Fruit fly (Drosophila melanogaster) whole organism, embryonic: Measurements from ENCODE around the gene TwdlX.

Source experiments
- Atf6 ChIP-seq: fragments of 200-800 bp; sonication (Bioruptor generic); IDR thresholded peaks from 2 replicates; pipeline ENCODE4 v1.3.6; 2022; ENCODE audit warnings: missing biosample characterization, missing genetic modification characterization
- Bdp1 ChIP-seq: fragments of 200-800 bp; sonication (Bioruptor generic); optimal IDR thresholded peaks from 3 replicates; lab custom pipeline; 2016; ENCODE audit warnings: missing biosample characterization, missing genetic modification characterization
- CG10321 ChIP-seq: fragments of 200-800 bp; sonication (Bioruptor generic); IDR thresholded peaks from 2 replicates; pipeline ENCODE4 v1.3.6; 2022; ENCODE audit warnings: missing biosample characterization, missing genetic modification characterization
- CG10431 ChIP-seq: fragments of 200-800 bp; sonication (Bioruptor generic); optimal IDR thresholded peaks from 3 replicates; lab custom pipeline; 2018; ENCODE audit warnings: missing biosample characterization, mild to moderate bottlenecking, missing genetic modification characterization
- CG12299 ChIP-seq: fragments of 200-800 bp; sonication (Bioruptor generic); optimal IDR thresholded peaks from 2 replicates; lab custom pipeline; 2018; ENCODE audit warnings: missing biosample characterization, mild to moderate bottlenecking, missing genetic modification characterization
- CG12391 ChIP-seq: fragments of 200-800 bp; sonication (Bioruptor generic); optimal IDR thresholded peaks from 3 replicates; lab custom pipeline; 2018; ENCODE audit warnings: missing biosample characterization, mild to moderate bottlenecking, missing genetic modification characterization, moderate library complexity
- CG13296 ChIP-seq: fragments of 200-800 bp; sonication (Bioruptor generic); optimal IDR thresholded peaks from 3 replicates; lab custom pipeline; 2018; ENCODE audit warnings: missing biosample characterization, mild to moderate bottlenecking, missing genetic modification characterization
- CG1647 ChIP-seq: fragments of 200-800 bp; sonication (Bioruptor generic); optimal IDR thresholded peaks from 3 replicates; lab custom pipeline; 2016; ENCODE audit warnings: missing biosample characterization, missing genetic modification characterization
- CG2129 ChIP-seq: fragments of 200-800 bp; sonication (Bioruptor generic); IDR thresholded peaks from 2 replicates; pipeline ENCODE4 v1.3.6; 2022; ENCODE audit warnings: missing biosample characterization, missing genetic modification characterization; ENCODE audit not compliant: partially characterized antibody
- CG2202 ChIP-seq: fragments of 200-800 bp; sonication (Bioruptor generic); optimal IDR thresholded peaks from 2 replicates; lab custom pipeline; 2018; ENCODE audit warnings: missing biosample characterization, mild to moderate bottlenecking, missing genetic modification characterization
- CG2712 ChIP-seq: fragments of 200-800 bp; optimal IDR thresholded peaks from 3 replicates; lab custom pipeline; 2019; ENCODE audit warnings: missing biosample characterization, mild to moderate bottlenecking, missing genetic modification characterization, moderate library complexity
- CG2875 ChIP-seq: fragments of 200-800 bp; sonication (Bioruptor generic); optimal IDR thresholded peaks from 2 replicates; lab custom pipeline; 2017; ENCODE audit warnings: missing biosample characterization, mild to moderate bottlenecking, missing genetic modification characterization, missing genetic modification reagents
- CG3163 ChIP-seq: fragments of 200-800 bp; sonication (Bioruptor generic); optimal IDR thresholded peaks from 3 replicates; lab custom pipeline; 2016; ENCODE audit warnings: missing biosample characterization, missing genetic modification characterization
- CG6689 ChIP-seq: fragments of 200-800 bp; sonication (Bioruptor generic); IDR thresholded peaks from 2 replicates; pipeline ENCODE4 v1.3.6; 2022; ENCODE audit warnings: missing biosample characterization, missing genetic modification characterization
- D19B ChIP-seq: fragments of 200-800 bp; sonication (Bioruptor generic); optimal IDR thresholded peaks from 2 replicates; lab custom pipeline; 2017; ENCODE audit warnings: missing biosample characterization, mild to moderate bottlenecking, missing genetic modification characterization
- Dip3 ChIP-seq: fragments of 200-800 bp; sonication (Bioruptor generic); optimal IDR thresholded peaks from 3 replicates; lab custom pipeline; 2016; ENCODE audit warnings: missing biosample characterization, missing genetic modification characterization
- GATAe ChIP-seq: fragments of 200-800 bp; sonication (Bioruptor generic); conservative IDR thresholded peaks from 2 replicates; pipeline ENCODE4 v1.3.6; 2022; ENCODE audit warnings: missing biosample characterization, missing genetic modification characterization
- Gsc ChIP-seq: fragments of 200-800 bp; sonication (Bioruptor generic); IDR thresholded peaks from 2 replicates; pipeline ENCODE4 v1.3.6; 2022; ENCODE audit warnings: missing biosample characterization, missing genetic modification characterization
- Gug ChIP-seq: fragments of 200-800 bp; sonication (Bioruptor generic); IDR thresholded peaks from 4 replicates; pipeline ENCODE4 v1.3.6; 2022; ENCODE audit warnings: missing biosample characterization, missing genetic modification characterization
- HmgD ChIP-seq: fragments of 200-800 bp; sonication (Bioruptor generic); optimal IDR thresholded peaks from 3 replicates; lab custom pipeline; 2016; ENCODE audit warnings: missing biosample characterization, missing genetic modification characterization
- Lhr ChIP-seq: fragments of 200-800 bp; sonication (Bioruptor generic); optimal IDR thresholded peaks from 3 replicates; lab custom pipeline; 2017; ENCODE audit warnings: mild to moderate bottlenecking, missing biosample characterization, missing genetic modification reagents, missing genetic modification characterization
- Max ChIP-seq: fragments of 200-800 bp; sonication (Bioruptor generic); optimal IDR thresholded peaks from 2 replicates; lab custom pipeline; 2016; ENCODE audit warnings: missing biosample characterization, mild to moderate bottlenecking, missing genetic modification characterization
- NfI ChIP-seq: fragments of 200-800 bp; sonication (Bioruptor generic); optimal IDR thresholded peaks from 3 replicates; lab custom pipeline; 2018; ENCODE audit warnings: missing biosample characterization, mild to moderate bottlenecking, missing genetic modification characterization, moderate library complexity
- Optix ChIP-seq: fragments of 200-800 bp; sonication (Bioruptor generic); IDR thresholded peaks from 3 replicates; pipeline ENCODE4 v1.3.6; 2022; ENCODE audit warnings: missing biosample characterization, missing genetic modification characterization
- Rx ChIP-seq: fragments of 200-800 bp; sonication (Bioruptor generic); IDR thresholded peaks from 2 replicates; pipeline ENCODE4 v1.3.6; 2022; ENCODE audit warnings: missing biosample characterization, missing genetic modification characterization
- Ssrp ChIP-seq: fragments of 200-800 bp; sonication (Bioruptor generic); optimal IDR thresholded peaks from 2 replicates; lab custom pipeline; 2018; ENCODE audit warnings: missing biosample characterization, mild to moderate bottlenecking, missing genetic modification characterization, moderate library complexity
- YL-1 ChIP-seq: fragments of 200-800 bp; sonication (Bioruptor generic); optimal IDR thresholded peaks from 3 replicates; lab custom pipeline; 2017; ENCODE audit warnings: missing biosample characterization, mild to moderate bottlenecking, missing genetic modification characterization
- bsh ChIP-seq, 2 experiments: fragments of 200-800 bp; sonication (Bioruptor generic); optimal IDR thresholded peaks; 2 replicates each; lab custom pipeline; 2017 to 2018; ENCODE audit warnings: mild to moderate bottlenecking in 2 of 2, missing biosample characterization in 2 of 2, missing genetic modification characterization in 2 of 2, moderate library complexity in 1 of 2
- caup ChIP-seq: fragments of 200-800 bp; sonication (Bioruptor generic); optimal IDR thresholded peaks from 3 replicates; lab custom pipeline; 2017; ENCODE audit warnings: missing biosample characterization, mild to moderate bottlenecking, missing genetic modification characterization, moderate library complexity; ENCODE audit not compliant: severe bottlenecking
- chif ChIP-seq, 2 experiments: fragments of 200-800 bp; sonication (Bioruptor generic); optimal IDR thresholded peaks; 3 replicates each; lab custom pipeline; 2016; ENCODE audit warnings: missing biosample characterization in 2 of 2, missing genetic modification characterization in 2 of 2
- danr ChIP-seq: fragments of 200-800 bp; sonication (Bioruptor generic); IDR thresholded peaks from 2 replicates; pipeline ENCODE4 v1.3.6; 2022; ENCODE audit warnings: missing biosample characterization, missing genetic modification characterization
- dm ChIP-seq: fragments of 200-800 bp; sonication (Bioruptor generic); optimal IDR thresholded peaks from 3 replicates; lab custom pipeline; 2016; ENCODE audit warnings: missing biosample characterization, missing genetic modification characterization
- dysf ChIP-seq: fragments of 200-800 bp; sonication (Bioruptor generic); IDR thresholded peaks from 3 replicates; pipeline ENCODE4 v1.3.6; 2022; ENCODE audit warnings: missing biosample characterization, missing genetic modification characterization
- fd102C ChIP-seq: fragments of 200-800 bp; sonication (Bioruptor generic); optimal IDR thresholded peaks from 2 replicates; lab custom pipeline; 2018; ENCODE audit warnings: missing biosample characterization, mild to moderate bottlenecking, missing genetic modification characterization, moderate library complexity
- fd64A ChIP-seq: fragments of 200-800 bp; sonication (Bioruptor generic); optimal IDR thresholded peaks from 3 replicates; lab custom pipeline; 2018; ENCODE audit warnings: missing biosample characterization, mild to moderate bottlenecking, missing genetic modification characterization
- fru ChIP-seq: fragments of >200 bp; optimal IDR thresholded peaks from 2 replicates; lab custom pipeline; 2017
- gsb-n ChIP-seq: fragments of 200-800 bp; sonication (Bioruptor generic); optimal IDR thresholded peaks from 3 replicates; lab custom pipeline; 2018; ENCODE audit warnings: missing biosample characterization, mild to moderate bottlenecking, missing genetic modification characterization
- hth ChIP-seq: fragments of >200 bp; optimal IDR thresholded peaks from 2 replicates; lab custom pipeline; 2017; ENCODE audit warnings: inconsistent platforms
- luna ChIP-seq: fragments of 200-800 bp; sonication (Bioruptor generic); optimal IDR thresholded peaks from 2 replicates; lab custom pipeline; 2016; ENCODE audit warnings: missing biosample characterization, missing genetic modification characterization
- odd ChIP-seq: fragments of 200-800 bp; sonication (Bioruptor generic); optimal IDR thresholded peaks from 2 replicates; lab custom pipeline; 2017; ENCODE audit warnings: missing biosample characterization, mild to moderate bottlenecking, missing genetic modification characterization
- pum ChIP-seq: fragments of 200-800 bp; sonication (Bioruptor generic); optimal IDR thresholded peaks from 2 replicates; lab custom pipeline; 2016; ENCODE audit warnings: missing biosample characterization, missing genetic modification characterization
- ro ChIP-seq: fragments of 200-800 bp; sonication (Bioruptor generic); IDR thresholded peaks from 2 replicates; pipeline ENCODE4 v1.3.6; 2022; ENCODE audit warnings: missing biosample characterization, missing genetic modification characterization
- run ChIP-seq: fragments of 200-800 bp; sonication (Bioruptor generic); optimal IDR thresholded peaks from 3 replicates; lab custom pipeline; 2018; ENCODE audit warnings: missing biosample characterization, mild to moderate bottlenecking, missing genetic modification characterization
- salm ChIP-seq: fragments of 200-800 bp; sonication (Bioruptor generic); optimal IDR thresholded peaks from 2 replicates; lab custom pipeline; 2018; ENCODE audit warnings: missing biosample characterization, mild to moderate bottlenecking, missing genetic modification characterization
- sr ChIP-seq: fragments of 200-800 bp; sonication (Bioruptor generic); IDR thresholded peaks from 3 replicates; pipeline ENCODE4 v1.3.6; 2022; ENCODE audit warnings: missing biosample characterization, missing genetic modification characterization
- tx ChIP-seq: fragments of 200-800 bp; sonication (Bioruptor generic); optimal IDR thresholded peaks from 2 replicates; lab custom pipeline; 2016; ENCODE audit warnings: missing biosample characterization, missing genetic modification characterization
- unc-4 ChIP-seq: fragments of 200-800 bp; sonication (Bioruptor generic); IDR thresholded peaks from 2 replicates; pipeline ENCODE4 v1.3.6; 2022; ENCODE audit warnings: missing biosample characterization, missing genetic modification characterization; ENCODE audit not compliant: partially characterized antibody
- vfl ChIP-seq: fragments of 200-800 bp; sonication (Bioruptor generic); optimal IDR thresholded peaks from 2 replicates; lab custom pipeline; 2016; ENCODE audit warnings: missing biosample characterization, missing genetic modification characterization
- vnd ChIP-seq: fragments of 200-800 bp; sonication (Bioruptor generic); IDR thresholded peaks from 3 replicates; pipeline ENCODE4 v1.3.6; 2022; ENCODE audit warnings: missing biosample characterization, missing genetic modification characterization; ENCODE audit not compliant: partially characterized antibody

Gene TwdlX

DNA sequence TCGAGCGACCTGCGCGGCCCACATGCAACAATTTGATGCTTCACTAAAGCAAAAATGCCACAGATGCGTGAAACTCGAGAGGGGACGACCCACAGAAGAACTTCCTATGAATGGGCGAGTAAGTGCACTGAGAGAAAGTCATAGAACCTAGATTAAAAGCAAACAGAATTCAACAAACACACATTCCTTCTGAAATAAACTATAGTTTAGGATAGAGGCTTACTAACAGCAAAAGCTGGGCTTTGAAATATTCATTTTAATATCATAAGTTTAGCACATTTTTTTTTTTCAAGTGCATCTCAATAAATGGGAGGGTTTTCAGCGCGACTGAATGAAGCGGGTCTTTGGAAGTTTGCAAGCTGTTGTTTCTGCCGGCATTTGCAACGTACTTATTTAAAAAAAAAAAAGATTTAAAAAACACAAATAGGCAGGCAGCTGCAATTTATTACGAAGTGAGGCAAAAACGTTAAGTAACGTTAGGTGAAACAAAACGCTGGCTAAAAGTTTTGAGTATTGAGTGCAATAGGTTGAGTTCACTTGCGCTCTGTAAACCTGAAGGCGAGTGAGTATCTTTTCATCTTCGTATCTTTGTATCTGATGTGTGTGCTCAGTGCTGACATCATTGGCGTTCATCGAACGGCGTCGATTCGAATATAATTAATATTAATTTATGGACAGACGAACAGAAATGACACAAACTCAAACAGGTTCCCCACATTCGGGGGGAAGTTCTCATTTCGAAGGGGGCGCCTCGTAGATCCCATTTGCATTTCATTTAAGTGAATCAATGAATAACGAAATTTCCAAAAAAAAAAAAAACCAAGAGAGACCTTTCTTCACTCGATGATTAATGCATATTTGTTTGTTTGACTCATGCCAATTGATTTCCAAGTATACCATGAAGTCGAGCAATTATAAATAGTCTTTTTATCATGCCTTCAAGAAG lies 42.3 kb downstream of the TwdlX start (continued):
- TF ChIP-seq dysf (GFP tag; lab: Robert Waterston, UW): peak; percentile 73; the same call in 2 of the 3 replicates
- TF ChIP-seq D19B: no peak
- 0 out of 2 replicates have a peak, but pooled peaks have one; percentile 15 for TF ChIP-seq ro (GFP tag; lab: Robert Waterston, UW)
- peak; percentile 65 for TF ChIP-seq pum (GFP tag; lab: Kevin White, UChicago)
- TF ChIP-seq CG3163 (GFP tag; lab: Kevin White, UChicago): no peak
- TF ChIP-seq odd (GFP tag; lab: Kevin White, UChicago): no peak
- no peak for TF ChIP-seq tx (GFP tag; lab: Kevin White, UChicago)
- TF ChIP-seq fd102C (GFP tag; lab: Kevin White, UChicago): peak; percentile 12
- no peak for TF ChIP-seq Dip3 (GFP tag; lab: Kevin White, UChicago)
- TF ChIP-seq YL-1: no peak
- peak; percentile 78 for TF ChIP-seq CG2712 (tag; lab: Kevin White, UChicago)
- TF ChIP-seq hth (lab: Kevin White, UChicago): no peak
- peak; percentile 64 for TF ChIP-seq CG6689 (GFP tag; lab: Robert Waterston, UW)
- TF ChIP-seq Rx (GFP tag; lab: Robert Waterston, UW): peak; percentile 70
- peak in 1 of 2 experiments; percentile 57 for TF ChIP-seq bsh (GFP tag; optimal IDR thresholded peaks at IDR 0.05; lab: Kevin White, UChicago)
- no peak for TF ChIP-seq luna (GFP tag; lab: Kevin White, UChicago)
- no peak for TF ChIP-seq NfI (GFP tag; lab: Kevin White, UChicago)
- TF ChIP-seq gsb-n (tag; lab: Kevin White, UChicago): peak; percentile 12
- no peak for TF ChIP-seq salm (tag; lab: Kevin White, UChicago)
- peak; percentile 34 for TF ChIP-seq CG12391 (tag; lab: Kevin White, UChicago)
- no peak for TF ChIP-seq CG10321 (GFP tag; lab: Robert Waterston, UW)
- peak; percentile 15 for TF ChIP-seq CG1647 (GFP tag; lab: Kevin White, UChicago)
- no peak for TF ChIP-seq Gsc (GFP tag; lab: Robert Waterston, UW)
- no peak for TF ChIP-seq run (tag; lab: Kevin White, UChicago)
- TF ChIP-seq GATAe (GFP tag; lab: Robert Waterston, UW): no peak
- no peak for TF ChIP-seq vfl
- TF ChIP-seq CG12299 (tag; lab: Kevin White, UChicago): no peak
- peak; percentile 24 for TF ChIP-seq Ssrp (tag; lab: Kevin White, UChicago)
- no peak for TF ChIP-seq CG10431 (GFP tag; lab: Kevin White, UChicago)
- no peak for TF ChIP-seq unc-4 (GFP tag; lab: Robert Waterston, UW)
- no peak for TF ChIP-seq sr (GFP tag; lab: Robert Waterston, UW)
- TF ChIP-seq Lhr (GFP tag; lab: Kevin White, UChicago): no peak
- no peak for TF ChIP-seq CG13296 (GFP tag; lab: Kevin White, UChicago)
- no peak for TF ChIP-seq vnd (GFP tag; lab: Robert Waterston, UW)
- TF ChIP-seq CG2202 (tag; lab: Kevin White, UChicago): peak; percentile 38
- TF ChIP-seq CG2129 (GFP tag; lab: Robert Waterston, UW): no peak
- TF ChIP-seq Optix (GFP tag; lab: Robert Waterston, UW): peak; percentile 74; the same call in 2 of the 3 replicates
- TF ChIP-seq CG2875: peak; percentile 37
- TF ChIP-seq Max (GFP tag; lab: Kevin White, UChicago): peak; percentile 44
- TF ChIP-seq dm (GFP tag; lab: Kevin White, UChicago): no peak
- no peak for TF ChIP-seq fru (lab: Kevin White, UChicago)
- TF ChIP-seq danr: peak; percentile 49; the same call in 1 of the 2 replicates
- peak; percentile 59; the same call in 3 of the 4 replicates for TF ChIP-seq Gug (GFP tag; lab: Robert Waterston, UW)
- no peak for TF ChIP-seq caup (GFP tag; lab: Kevin White, UChicago)
- TF ChIP-seq fd64A: no peak
- peak; percentile 30 to 55 for TF ChIP-seq chif (GFP tag; optimal IDR thresholded peaks at IDR 0.05; lab: Kevin White, UChicago)
- TF ChIP-seq HmgD (GFP tag; lab: Kevin White, UChicago): no peak
- TF ChIP-seq Bdp1: no peak
- TF ChIP-seq Atf6 (GFP tag; lab: Robert Waterston, UW): no peak
